Worm (Caenorhabditis elegans): ENCODE measurements around the gene B0464.9.

DNA sequence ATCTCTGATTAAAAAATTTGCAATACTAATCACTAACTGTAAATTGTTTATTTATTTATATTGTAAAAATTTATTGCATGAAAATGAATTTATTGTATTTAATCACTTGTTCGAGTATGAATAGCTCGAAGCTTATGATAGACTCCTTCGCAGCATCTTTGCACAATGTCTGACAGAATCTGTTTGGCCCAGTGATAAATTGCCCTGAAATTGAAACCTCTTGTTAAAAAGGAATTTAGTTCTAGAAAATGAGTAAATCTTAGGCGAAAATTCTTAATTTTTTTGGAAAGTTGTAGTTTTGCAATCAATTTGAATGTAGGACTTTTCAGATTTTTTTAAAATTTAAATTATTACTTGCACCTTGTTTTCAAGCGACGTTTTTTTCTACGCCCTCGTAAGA lies 30.6 kb upstream of the B0464.9 start:
- TF ChIP-seq nhr-237 (tag; optimal IDR thresholded peaks at IDR 0.05) (no peak), ama-1 (optimal IDR thresholded peaks at IDR 0.05) (no peak), lin-13 (GFP tag; optimal IDR thresholded peaks at IDR 0.05) (no peak), fos-1 (tag; optimal IDR thresholded peaks at IDR 0.05) (no peak), snpc-4 (tag; optimal IDR thresholded peaks at IDR 0.05) (no peak), sma-9 (GFP tag; optimal IDR thresholded peaks at IDR 0.05) (no peak), sma-9 (tag; optimal IDR thresholded peaks at IDR 0.05) (no peak), elt-3 (tag; optimal IDR thresholded peaks at IDR 0.05) (no peak), lin-11 (tag; optimal IDR thresholded peaks at IDR 0.05) (no peak), ceh-82 (tag; optimal IDR thresholded peaks at IDR 0.05) (no peak), zag-1 (tag; optimal IDR thresholded peaks at IDR 0.05) (no peak), nhr-23 (tag; optimal IDR thresholded peaks at IDR 0.05) (no peak), mdl-1 (tag; optimal IDR thresholded peaks at IDR 0.05) (no peak), unc-62 (GFP tag; optimal IDR thresholded peaks at IDR 0.05) (no peak), unc-55 (GFP tag; optimal IDR thresholded peaks at IDR 0.05) (no peak)

Measured in whole organism, L2 larva.